Worm (Caenorhabditis elegans): ENCODE measurements around the gene F37C12.10.

- no peak for TF ChIP-seq unc-130 (GFP tag; optimal IDR thresholded peaks at IDR 0.05)
- no peak for TF ChIP-seq ces-1 (GFP tag; optimal IDR thresholded peaks at IDR 0.05)
- TF ChIP-seq nhr-111 (GFP tag; optimal IDR thresholded peaks at IDR 0.05): no peak
- no peak for TF ChIP-seq ceh-28 (tag; optimal IDR thresholded peaks at IDR 0.05)
- no peak for TF ChIP-seq aly-2 (tag; optimal IDR thresholded peaks at IDR 0.05)
- TF ChIP-seq nhr-25 (tag; optimal IDR thresholded peaks at IDR 0.05; ENCODE audit: borderline replicate concordance, insufficient read depth): no peak
- TF ChIP-seq ceh-44 (GFP tag; IDR thresholded peaks at IDR 0.05): no peak
- no peak for TF ChIP-seq mdt-29 (GFP tag; IDR thresholded peaks at IDR 0.05)
- TF ChIP-seq T26A8.4 (GFP tag; IDR thresholded peaks at IDR 0.05): no peak
- no peak for TF ChIP-seq aha-1 (tag)
- TF ChIP-seq sdz-12 (GFP tag; optimal IDR thresholded peaks at IDR 0.05): no peak
- no peak for TF ChIP-seq dve-1 (tag; optimal IDR thresholded peaks at IDR 0.05; ENCODE audit: insufficient read depth)
- no peak for TF ChIP-seq ctbp-1 (GFP tag; IDR thresholded peaks at IDR 0.05)
- no peak for TF ChIP-seq fkh-10 (GFP tag; optimal IDR thresholded peaks at IDR 0.05)
These were observed 20.6 kb downstream of the F37C12.10 start, which contains the start of gene acs-4 for ce11 chrIII:7167568-7167937.
